Fruit fly (Drosophila melanogaster) whole organism, embryonic: ENCODE data around the gene CG4770.
A peak's percentile ranks its signal among the peaks of the same experiment; 100 is the strongest.

Experiments
- Atf-2 ChIP-seq: fragments of 200-800 bp; sonication (Bioruptor generic); optimal IDR thresholded peaks from 2 replicates; lab custom pipeline; 2016; ENCODE audit warnings: missing biosample characterization, missing genetic modification characterization
- Blimp-1 ChIP-seq: fragments of 200-800 bp; sonication (Bioruptor generic); optimal IDR thresholded peaks from 3 replicates; lab custom pipeline; 2018; ENCODE audit warnings: missing biosample characterization, missing genetic modification characterization, mild to moderate bottlenecking, moderate library complexity, missing genetic modification reagents
- BtbVII ChIP-seq: fragments of 200-800 bp; sonication (Bioruptor generic); optimal IDR thresholded peaks from 3 replicates; lab custom pipeline; 2017; ENCODE audit warnings: missing biosample characterization, mild to moderate bottlenecking, missing genetic modification characterization
- CG1233 ChIP-seq: fragments of 200-800 bp; sonication (Bioruptor generic); optimal IDR thresholded peaks from 4 replicates; lab custom pipeline; 2018; ENCODE audit warnings: missing biosample characterization, mild to moderate bottlenecking, missing genetic modification characterization
- CG14441 ChIP-seq: fragments of 200-800 bp; sonication (Bioruptor generic); IDR thresholded peaks from 2 replicates; pipeline ENCODE4 v1.3.6; 2022; ENCODE audit warnings: missing biosample characterization, missing genetic modification characterization
- CG18764 ChIP-seq: fragments of 200-800 bp; sonication (Bioruptor generic); optimal IDR thresholded peaks from 3 replicates; lab custom pipeline; 2016; ENCODE audit warnings: missing biosample characterization, missing genetic modification characterization
- CG2116 ChIP-seq: fragments of 200-800 bp; sonication (Bioruptor generic); optimal IDR thresholded peaks from 3 replicates; lab custom pipeline; 2018; ENCODE audit warnings: missing biosample characterization, mild to moderate bottlenecking, missing genetic modification characterization
- CG3995 ChIP-seq: fragments of 200-800 bp; sonication (Bioruptor generic); optimal IDR thresholded peaks from 3 replicates; lab custom pipeline; 2016; ENCODE audit warnings: missing biosample characterization, missing genetic modification characterization
- CG43689 ChIP-seq: fragments of 200-800 bp; sonication (Bioruptor generic); IDR thresholded peaks from 2 replicates; pipeline ENCODE4 v1.3.6; 2022; ENCODE audit warnings: missing biosample characterization, missing genetic modification characterization
- CG4820 ChIP-seq: fragments of 200-800 bp; sonication (Bioruptor generic); optimal IDR thresholded peaks from 3 replicates; lab custom pipeline; 2016; ENCODE audit warnings: missing biosample characterization, missing genetic modification characterization
- CG4854 ChIP-seq: fragments of 200-800 bp; sonication (Bioruptor generic); optimal IDR thresholded peaks from 2 replicates; lab custom pipeline; 2016; ENCODE audit warnings: missing biosample characterization, missing genetic modification characterization, inconsistent platforms
- CG7271 ChIP-seq: fragments of 200-800 bp; sonication (Bioruptor generic); optimal IDR thresholded peaks from 2 replicates; lab custom pipeline; 2018; ENCODE audit warnings: missing biosample characterization, mild to moderate bottlenecking, missing genetic modification characterization, moderate library complexity
- CG9609 ChIP-seq: fragments of 200-800 bp; sonication (Bioruptor generic); optimal IDR thresholded peaks from 3 replicates; lab custom pipeline; 2016; ENCODE audit warnings: missing biosample characterization, missing genetic modification characterization
- CG9797 ChIP-seq: fragments of 200-800 bp; sonication (Bioruptor generic); optimal IDR thresholded peaks from 3 replicates; lab custom pipeline; 2018; ENCODE audit warnings: missing biosample characterization, mild to moderate bottlenecking, missing genetic modification characterization
- CG9932 ChIP-seq: fragments of 200-800 bp; sonication (Bioruptor generic); IDR thresholded peaks from 2 replicates; pipeline ENCODE4 v1.3.6; 2022; ENCODE audit warnings: missing biosample characterization, missing genetic modification characterization
- CTCF ChIP-seq: fragments of 200-800 bp; sonication (Bioruptor generic); optimal IDR thresholded peaks from 2 replicates; lab custom pipeline; 2017; ENCODE audit warnings: missing biosample characterization, mild to moderate bottlenecking, missing genetic modification characterization, moderate library complexity
- Dip2 ChIP-seq: fragments of 200-800 bp; sonication (Bioruptor generic); IDR thresholded peaks from 2 replicates; pipeline ENCODE4 v1.3.6; 2022; ENCODE audit warnings: missing biosample characterization, missing genetic modification characterization
- E2f2 ChIP-seq: fragments of 200-800 bp; sonication (Bioruptor generic); IDR thresholded peaks from 2 replicates; pipeline ENCODE4 v1.3.6; 2022; ENCODE audit warnings: missing biosample characterization, missing genetic modification characterization
- Gsc ChIP-seq: fragments of 200-800 bp; sonication (Bioruptor generic); IDR thresholded peaks from 2 replicates; pipeline ENCODE4 v1.3.6; 2022; ENCODE audit warnings: missing biosample characterization, missing genetic modification characterization
- HmgD ChIP-seq: fragments of 200-800 bp; sonication (Bioruptor generic); optimal IDR thresholded peaks from 3 replicates; lab custom pipeline; 2016; ENCODE audit warnings: missing biosample characterization, missing genetic modification characterization
- Hr3 ChIP-seq: fragments of 200-800 bp; sonication (Bioruptor generic); optimal IDR thresholded peaks from 3 replicates; lab custom pipeline; 2016; ENCODE audit warnings: missing biosample characterization, missing genetic modification characterization
- Hsf ChIP-seq: fragments of 200-800 bp; sonication (Bioruptor generic); optimal IDR thresholded peaks from 3 replicates; lab custom pipeline; 2016; ENCODE audit warnings: missing biosample characterization, missing genetic modification characterization
- NC2β ChIP-seq: fragments of 200-800 bp; sonication (Bioruptor generic); optimal IDR thresholded peaks from 2 replicates; lab custom pipeline; 2016; ENCODE audit warnings: missing biosample characterization, missing genetic modification characterization
- NFAT ChIP-seq: fragments of 200-800 bp; sonication (Bioruptor generic); IDR thresholded peaks from 2 replicates; pipeline ENCODE4 v1.3.6; 2022; ENCODE audit warnings: missing biosample characterization, missing genetic modification characterization
- PHDP ChIP-seq: fragments of 200-800 bp; sonication (Bioruptor generic); optimal IDR thresholded peaks from 3 replicates; lab custom pipeline; 2018; ENCODE audit warnings: missing biosample characterization, mild to moderate bottlenecking, missing genetic modification characterization, moderate library complexity
- Poxn ChIP-seq: fragments of 200-800 bp; sonication (Bioruptor generic); IDR thresholded peaks from 2 replicates; pipeline ENCODE4 v1.3.6; 2022; ENCODE audit warnings: missing biosample characterization, missing genetic modification characterization
- Sry-β ChIP-seq: fragments of 200-800 bp; sonication (Bioruptor generic); optimal IDR thresholded peaks from 2 replicates; lab custom pipeline; 2018; ENCODE audit warnings: missing biosample characterization, mild to moderate bottlenecking, missing genetic modification characterization, moderate library complexity
- abd-A ChIP-seq: fragments of 200-800 bp; sonication (Bioruptor generic); optimal IDR thresholded peaks from 3 replicates; lab custom pipeline; 2019; ENCODE audit warnings: missing biosample characterization, mild to moderate bottlenecking, missing genetic modification characterization, moderate library complexity
- ash1 ChIP-seq: fragments of 200-800 bp; sonication (Bioruptor generic); optimal IDR thresholded peaks from 2 replicates; lab custom pipeline; 2018; ENCODE audit warnings: missing biosample characterization, mild to moderate bottlenecking, missing genetic modification characterization
- ato ChIP-seq: fragments of 200-800 bp; sonication (Bioruptor generic); IDR thresholded peaks from 2 replicates; pipeline ENCODE4 v1.3.6; 2022; ENCODE audit warnings: missing biosample characterization, missing genetic modification characterization; ENCODE audit not compliant: partially characterized antibody
- bsh ChIP-seq, 2 experiments: fragments of 200-800 bp; sonication (Bioruptor generic); optimal IDR thresholded peaks; 2 replicates each; lab custom pipeline; 2017 to 2018; ENCODE audit warnings: mild to moderate bottlenecking in 2 of 2, missing biosample characterization in 2 of 2, missing genetic modification characterization in 2 of 2, moderate library complexity in 1 of 2
- ci ChIP-seq: fragments of 200-800 bp; sonication (Bioruptor generic); IDR thresholded peaks from 3 replicates; pipeline ENCODE4 v1.3.6; 2022; ENCODE audit warnings: missing biosample characterization, missing genetic modification characterization
- crol ChIP-seq: fragments of 200-800 bp; sonication (Bioruptor generic); IDR thresholded peaks from 2 replicates; pipeline ENCODE4 v1.3.6; 2022; ENCODE audit warnings: missing biosample characterization, missing genetic modification characterization
- eve ChIP-seq, 2 experiments: fragments of >200 bp; optimal IDR thresholded peaks; 2 replicates each; lab custom pipeline; 2017; ENCODE audit warnings: missing biosample characterization in 2 of 2, missing genetic modification characterization in 2 of 2
- eyg ChIP-seq: fragments of 200-800 bp; sonication (Bioruptor generic); optimal IDR thresholded peaks from 3 replicates; lab custom pipeline; 2016; ENCODE audit warnings: missing biosample characterization, missing genetic modification characterization
- fru ChIP-seq: fragments of >200 bp; optimal IDR thresholded peaks from 2 replicates; lab custom pipeline; 2017
- fu2 ChIP-seq: fragments of 200-800 bp; sonication (Bioruptor generic); optimal IDR thresholded peaks from 2 replicates; lab custom pipeline; 2016; ENCODE audit warnings: missing biosample characterization, missing genetic modification characterization
- gro ChIP-seq: fragments of 200-800 bp; sonication (Bioruptor generic); optimal IDR thresholded peaks from 2 replicates; lab custom pipeline; 2016; ENCODE audit warnings: missing biosample characterization, missing genetic modification characterization
- hb ChIP-seq: fragments of 200-800 bp; sonication (Bioruptor generic); IDR thresholded peaks from 3 replicates; pipeline ENCODE4 v1.3.6; 2022; ENCODE audit warnings: missing biosample characterization, missing genetic modification characterization; ENCODE audit not compliant: partially characterized antibody
- jigr1 ChIP-seq: fragments of 200-800 bp; sonication (Bioruptor generic); IDR thresholded peaks from 3 replicates; pipeline ENCODE4 v1.3.6; 2022; ENCODE audit warnings: missing biosample characterization, missing genetic modification characterization
- lilli ChIP-seq: fragments of 200-800 bp; sonication (Bioruptor generic); optimal IDR thresholded peaks from 3 replicates; lab custom pipeline; 2016; ENCODE audit warnings: missing biosample characterization, missing genetic modification characterization
- lola ChIP-seq, 3 experiments: fragments of >200 bp in 2 of 3; fragments of 200-800 bp in 1 of 3; sonication (Bioruptor generic) in 1 of 3; optimal IDR thresholded peaks; 2 replicates each; lab custom pipeline; 2017 to 2019; ENCODE audit warnings: missing biosample characterization in 3 of 3, missing genetic modification characterization in 3 of 3, mild to moderate bottlenecking in 1 of 3, moderate library complexity in 1 of 3
- nmo ChIP-seq: fragments of 200-800 bp; sonication (Bioruptor generic); optimal IDR thresholded peaks from 2 replicates; lab custom pipeline; 2018; ENCODE audit warnings: missing biosample characterization, mild to moderate bottlenecking, missing genetic modification characterization, moderate library complexity
- odd ChIP-seq: fragments of 200-800 bp; sonication (Bioruptor generic); optimal IDR thresholded peaks from 2 replicates; lab custom pipeline; 2017; ENCODE audit warnings: missing biosample characterization, mild to moderate bottlenecking, missing genetic modification characterization
- otp ChIP-seq: fragments of 200-800 bp; sonication (Bioruptor generic); IDR thresholded peaks from 3 replicates; pipeline ENCODE4, ENCODE4 v1.3.6; 2022; ENCODE audit warnings: missing biosample characterization, missing genetic modification characterization
- peb ChIP-seq: fragments of 200-800 bp; sonication (Bioruptor generic); IDR thresholded peaks from 2 replicates; pipeline ENCODE4 v1.3.6; 2022; ENCODE audit warnings: missing biosample characterization, missing genetic modification characterization
- salm ChIP-seq: fragments of 200-800 bp; sonication (Bioruptor generic); optimal IDR thresholded peaks from 2 replicates; lab custom pipeline; 2018; ENCODE audit warnings: missing biosample characterization, mild to moderate bottlenecking, missing genetic modification characterization
- sc ChIP-seq, 3 experiments: fragments of >200 bp in 2 of 3; fragments of 200-800 bp in 1 of 3; sonication (Bioruptor generic) in 1 of 3; optimal IDR thresholded peaks; 2 replicates in 2 of 3; 3 replicates in 1 of 3; lab custom pipeline; 2017; ENCODE audit warnings: mild to moderate bottlenecking in 1 of 3, missing biosample characterization in 1 of 3, missing genetic modification characterization in 1 of 3, missing genetic modification reagents in 1 of 3
- sug ChIP-seq: fragments of 200-800 bp; optimal IDR thresholded peaks from 2 replicates; lab custom pipeline; 2019; ENCODE audit warnings: missing biosample characterization, mild to moderate bottlenecking, missing genetic modification characterization, moderate library complexity
- vfl ChIP-seq: fragments of 200-800 bp; sonication (Bioruptor generic); optimal IDR thresholded peaks from 2 replicates; lab custom pipeline; 2016; ENCODE audit warnings: missing biosample characterization, missing genetic modification characterization
- z ChIP-seq: fragments of 200-800 bp; sonication (Bioruptor generic); IDR thresholded peaks from 3 replicates; pipeline ENCODE4 v1.3.6; 2022; ENCODE audit warnings: missing biosample characterization, missing genetic modification characterization

The CG4770 gene

DNA sequence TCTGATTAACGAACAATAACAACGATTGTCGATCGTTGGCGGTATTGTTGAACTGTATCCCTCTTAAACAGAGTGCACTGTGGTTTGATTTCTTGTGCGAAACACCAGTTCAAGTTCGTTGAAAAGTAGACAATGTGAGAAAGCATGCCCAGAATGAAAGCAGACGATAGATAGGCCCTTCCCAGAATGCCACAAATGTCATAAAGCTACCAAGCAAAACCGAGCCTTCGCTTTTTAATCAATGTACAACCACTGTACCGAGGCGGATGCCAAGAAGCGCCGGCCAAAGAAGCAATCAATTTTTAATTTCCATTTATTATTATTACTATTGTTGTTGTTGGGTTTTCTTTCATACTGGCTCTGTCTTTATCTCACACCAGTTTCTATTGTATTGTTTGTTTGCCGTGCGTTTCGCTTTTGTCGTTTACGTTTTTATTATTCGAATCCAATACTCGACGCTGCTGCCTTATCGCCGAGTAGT lies 9.4 kb upstream of the CG4770 start (continued):
- TF ChIP-seq odd (GFP tag; lab: Kevin White, UChicago), result peak; percentile 79
- peak; percentile 80 for TF ChIP-seq CG9609
- no peak for TF ChIP-seq abd-A
- peak; percentile 68 for TF ChIP-seq eyg (GFP tag; lab: Kevin White, UChicago)
- peak; percentile 66 for TF ChIP-seq CG43689 (GFP tag; lab: Robert Waterston, UW)
- peak; percentile 75 for TF ChIP-seq Blimp-1 (GFP tag; lab: Kevin White, UChicago)
- TF ChIP-seq Hsf (GFP tag; lab: Kevin White, UChicago), result peak; percentile 87
- peak; percentile 29 to 80 for TF ChIP-seq bsh (GFP tag; optimal IDR thresholded peaks at IDR 0.05; lab: Kevin White, UChicago)
- peak; percentile 44; the same call in 1 of the 3 replicates for TF ChIP-seq jigr1 (GFP tag; lab: Robert Waterston, UW)
- TF ChIP-seq vfl (GFP tag; lab: Kevin White, UChicago), result peak; percentile 82
- TF ChIP-seq fru, result no peak
- TF ChIP-seq hb (GFP tag; lab: Robert Waterston, UW), result no peak
- peak; percentile 86 for TF ChIP-seq PHDP
- TF ChIP-seq NFAT, result peak; percentile 81
- TF ChIP-seq CG9932, result peak; percentile 76
- peak in 1 of 3 experiments; percentile 11 for TF ChIP-seq lola (GFP tag; optimal IDR thresholded peaks at IDR 0.05; lab: Kevin White, UChicago)
- TF ChIP-seq CG3995 (GFP tag; lab: Kevin White, UChicago), result peak; percentile 29
- TF ChIP-seq ash1 (GFP tag; lab: Kevin White, UChicago), result no peak
- peak; percentile 60 for TF ChIP-seq nmo (GFP tag; lab: Kevin White, UChicago)
- peak; percentile 71 for TF ChIP-seq Poxn
- TF ChIP-seq BtbVII (GFP tag; lab: Kevin White, UChicago), result peak; percentile 70
- TF ChIP-seq Atf-2 (GFP tag; lab: Kevin White, UChicago), result peak; percentile 76
- peak; percentile 95 for TF ChIP-seq ci
- TF ChIP-seq CG7271 (tag; lab: Kevin White, UChicago), result no peak
- peak; percentile 82 for TF ChIP-seq Hr3 (GFP tag; lab: Kevin White, UChicago)
- no peak for TF ChIP-seq eve (GFP tag; optimal IDR thresholded peaks at IDR 0.05; lab: Kevin White, UChicago)
- peak; percentile 91 for TF ChIP-seq lilli (GFP tag; lab: Kevin White, UChicago)
- peak; percentile 73 for TF ChIP-seq E2f2 (GFP tag; lab: Robert Waterston, UW)
- peak; percentile 87 for TF ChIP-seq gro (GFP tag; lab: Kevin White, UChicago)
- TF ChIP-seq HmgD (GFP tag; lab: Kevin White, UChicago), result peak; percentile 37
- no peak for TF ChIP-seq Sry-β
- TF ChIP-seq CG9797 (GFP tag; lab: Kevin White, UChicago), result no peak
- peak; percentile 90 for TF ChIP-seq CG14441 (GFP tag; lab: Robert Waterston, UW)
- peak; percentile 58; the same call in 1 of the 2 replicates for TF ChIP-seq Gsc (GFP tag; lab: Robert Waterston, UW)
- TF ChIP-seq CG1233 (GFP tag; lab: Kevin White, UChicago), result peak; percentile 42
- peak; percentile 64 for TF ChIP-seq fu2 (GFP tag; lab: Kevin White, UChicago)
- TF ChIP-seq CG4820 (GFP tag; lab: Kevin White, UChicago), result peak; percentile 73
- peak; percentile 61 for TF ChIP-seq NC2β
- peak; percentile 70 for TF ChIP-seq salm (tag; lab: Kevin White, UChicago)
- peak; percentile 25 for TF ChIP-seq CTCF
- TF ChIP-seq sc (optimal IDR thresholded peaks at IDR 0.05; lab: Kevin White, UChicago), result no peak
- TF ChIP-seq sc (GFP tag; optimal IDR thresholded peaks at IDR 0.05; lab: Kevin White, UChicago), result peak; percentile 61
- no peak for TF ChIP-seq ato (GFP tag; lab: Robert Waterston, UW)
- TF ChIP-seq Dip2 (GFP tag; lab: Robert Waterston, UW), result 0 out of 2 replicates have a peak, but pooled peaks have one; percentile 36
- TF ChIP-seq z (GFP tag; lab: Robert Waterston, UW), result no peak; the same call in 2 of the 3 replicates
- TF ChIP-seq peb (GFP tag; lab: Robert Waterston, UW), result peak; percentile 67
- TF ChIP-seq otp (GFP tag; lab: Robert Waterston, UW), result 0 out of 3 replicates have a peak, but pooled peaks have one; percentile 72
- peak; percentile 68 for TF ChIP-seq CG4854 (GFP tag; lab: Kevin White, UChicago)
- TF ChIP-seq CG2116 (GFP tag; lab: Kevin White, UChicago), result peak; percentile 27
- TF ChIP-seq sug (tag; lab: Kevin White, UChicago), result peak; percentile 80
- peak; percentile 70 for TF ChIP-seq CG18764 (GFP tag; lab: Kevin White, UChicago)
- no peak for TF ChIP-seq crol (GFP tag; lab: Robert Waterston, UW)
